Worm (Caenorhabditis elegans): ENCODE results near the gene tmd-2.

- TF ChIP-seq lin-39 (tag; optimal IDR thresholded peaks at IDR 0.05) (no peak), lin-13 (GFP tag; optimal IDR thresholded peaks at IDR 0.05) (no peak), nhr-12 (tag; optimal IDR thresholded peaks at IDR 0.05) (no peak)
Observed at ce11 chrV:8335620-8336019, 1.2 kb downstream of the tmd-2 start.
